Fruit fly (Drosophila melanogaster): Measurements from ENCODE around the gene dsx.

Gene dsx

dm6 chr3R:7991446-7991845 is 24.2 kb upstream of the dsx start:
- TF ChIP-seq Sin3A (optimal IDR thresholded peaks at IDR 0.05) (no peak), Myc (optimal IDR thresholded peaks at IDR 0.05) (no peak), h (optimal IDR thresholded peaks at IDR 0.05) (no peak), insv (optimal IDR thresholded peaks at IDR 0.05) (no peak)

- TF ChIP-seq ttk (optimal IDR thresholded peaks at IDR 0.05) (no peak), h (optimal IDR thresholded peaks at IDR 0.05) (no peak), Sin3A (optimal IDR thresholded peaks at IDR 0.05) (no peak), Myc (optimal IDR thresholded peaks at IDR 0.05) (no peak), insv (optimal IDR thresholded peaks at IDR 0.05) (no peak)
Observed at dm6 chr3R:7990799-7991423, 23.7 kb upstream of the dsx start.

dm6 chr3R:7990257-7990656 is 23.0 kb upstream of the dsx start:
- TF ChIP-seq ttk (optimal IDR thresholded peaks at IDR 0.05) = no peak
- no peak for TF ChIP-seq psq (optimal IDR thresholded peaks at IDR 0.05)
- TF ChIP-seq Sin3A (optimal IDR thresholded peaks at IDR 0.05) = no peak
- no peak for TF ChIP-seq insv (optimal IDR thresholded peaks at IDR 0.05)
- TF ChIP-seq h (optimal IDR thresholded peaks at IDR 0.05) = no peak
- TF ChIP-seq Myc (optimal IDR thresholded peaks at IDR 0.05) = no peak

- no peak for TF ChIP-seq h (optimal IDR thresholded peaks at IDR 0.05)
- TF ChIP-seq Myc (optimal IDR thresholded peaks at IDR 0.05) = no peak
- TF ChIP-seq Sin3A (optimal IDR thresholded peaks at IDR 0.05) = no peak
- TF ChIP-seq insv (optimal IDR thresholded peaks at IDR 0.05) = no peak
- no peak for TF ChIP-seq ttk (optimal IDR thresholded peaks at IDR 0.05)
- TF ChIP-seq psq (optimal IDR thresholded peaks at IDR 0.05) = no peak
Observed at dm6 chr3R:7981396-7981795, 14.2 kb upstream of the dsx start.

- TF ChIP-seq insv (optimal IDR thresholded peaks at IDR 0.05) (no peak), ttk (optimal IDR thresholded peaks at IDR 0.05) (no peak), h (optimal IDR thresholded peaks at IDR 0.05) (no peak), Myc (optimal IDR thresholded peaks at IDR 0.05) (no peak), Sin3A (optimal IDR thresholded peaks at IDR 0.05) (no peak)
Observed at dm6 chr3R:7980222-7980621, 13.0 kb upstream of the dsx start, which contains the start of gene Sfp84E. TSS of gene Sfp84E (minus strand) at chr3R:7980322.

- TF ChIP-seq Sin3A (optimal IDR thresholded peaks at IDR 0.05) (no peak), h (optimal IDR thresholded peaks at IDR 0.05) (no peak), psq (optimal IDR thresholded peaks at IDR 0.05) (no peak), insv (optimal IDR thresholded peaks at IDR 0.05) (no peak), ttk (optimal IDR thresholded peaks at IDR 0.05) (no peak), Myc (optimal IDR thresholded peaks at IDR 0.05) (no peak)
Observed at dm6 chr3R:7978379-7979009, 11.3 kb upstream of the dsx start, which contains the start of the genes CD98hc and Os-C. TSS of gene CD98hc (minus strand) at chr3R:7978428. TSS of gene Os-C (plus strand) at chr3R:7978959.

- TF ChIP-seq psq (optimal IDR thresholded peaks at IDR 0.05) = no peak
- no peak for TF ChIP-seq Myc (optimal IDR thresholded peaks at IDR 0.05)
- TF ChIP-seq ttk (optimal IDR thresholded peaks at IDR 0.05) = no peak
- no peak for TF ChIP-seq Sin3A (optimal IDR thresholded peaks at IDR 0.05)
- TF ChIP-seq insv (optimal IDR thresholded peaks at IDR 0.05) = no peak
- TF ChIP-seq h (optimal IDR thresholded peaks at IDR 0.05) = no peak
Observed at dm6 chr3R:7977011-7977925, 10.1 kb upstream of the dsx start.

dm6 chr3R:7973049-7973448 is 5.8 kb upstream of the dsx start:
- TF ChIP-seq insv (optimal IDR thresholded peaks at IDR 0.05) (no peak), Myc (optimal IDR thresholded peaks at IDR 0.05) (no peak), psq (optimal IDR thresholded peaks at IDR 0.05) (no peak), ttk (optimal IDR thresholded peaks at IDR 0.05) (no peak), Sin3A (optimal IDR thresholded peaks at IDR 0.05) (no peak), h (optimal IDR thresholded peaks at IDR 0.05) (no peak)

dm6 chr3R:7972179-7972578 is 5.0 kb upstream of the dsx start:
- no peak for TF ChIP-seq ttk (optimal IDR thresholded peaks at IDR 0.05)
- no peak for TF ChIP-seq h (optimal IDR thresholded peaks at IDR 0.05)
- no peak for TF ChIP-seq psq (optimal IDR thresholded peaks at IDR 0.05)

dm6 chr3R:7970640-7971039 is 3.4 kb upstream of the dsx start:
- TF ChIP-seq Myc (optimal IDR thresholded peaks at IDR 0.05) (no peak), psq (optimal IDR thresholded peaks at IDR 0.05) (no peak), ttk (optimal IDR thresholded peaks at IDR 0.05) (no peak), insv (optimal IDR thresholded peaks at IDR 0.05) (no peak), h (optimal IDR thresholded peaks at IDR 0.05) (no peak), Sin3A (optimal IDR thresholded peaks at IDR 0.05) (no peak)

dm6 chr3R:7969702-7970175 is 2.5 kb upstream of the dsx start:
- TF ChIP-seq Sin3A (optimal IDR thresholded peaks at IDR 0.05) (no peak), Myc (optimal IDR thresholded peaks at IDR 0.05) (no peak), insv (optimal IDR thresholded peaks at IDR 0.05) (no peak), h (optimal IDR thresholded peaks at IDR 0.05) (no peak), psq (optimal IDR thresholded peaks at IDR 0.05) (no peak), ttk (optimal IDR thresholded peaks at IDR 0.05) (no peak)
